Worm (Caenorhabditis elegans) whole organism, late embryonic: Measurements from ENCODE around the gene chtb-3.

ENCODE experiments used
- C08G9.2 ChIP-seq: sonication (generic microtip); optimal IDR thresholded peaks from 2 replicates; lab custom pipeline; 2016; ENCODE audit warnings: mild to moderate bottlenecking, missing genetic modification characterization, moderate library complexity, missing compliant biosample characterization
- C38D4.7 ChIP-seq: fragments of 200-800 bp; sonication (Bioruptor generic); optimal IDR thresholded peaks from 2 replicates; lab custom pipeline; 2018; ENCODE audit warnings: mild to moderate bottlenecking, missing genetic modification characterization, moderate library complexity, missing compliant biosample characterization
- F13H6.1 ChIP-seq: sonication (generic microtip); optimal IDR thresholded peaks from 2 replicates; lab custom pipeline; 2016; ENCODE audit warnings: missing genetic modification characterization, missing compliant biosample characterization
- K09A11.1 ChIP-seq: sonication (generic microtip); optimal IDR thresholded peaks from 2 replicates; lab custom pipeline; 2017; ENCODE audit warnings: antibody characterized with exemption, mild to moderate bottlenecking, missing genetic modification characterization, missing compliant biosample characterization; ENCODE audit not compliant: insufficient read depth
- ahr-1 ChIP-seq: sonication (generic microtip); optimal IDR thresholded peaks from 2 replicates; lab custom pipeline; 2016; ENCODE audit warnings: missing genetic modification characterization, missing compliant biosample characterization
- ceh-22 ChIP-seq: sonication (generic microtip); optimal IDR thresholded peaks from 2 replicates; lab custom pipeline; 2017; ENCODE audit warnings: missing biosample characterization, missing genetic modification characterization
- ceh-31 ChIP-seq: sonication (generic microtip); optimal IDR thresholded peaks from 2 replicates; lab custom pipeline; 2016; ENCODE audit warnings: missing genetic modification characterization, missing compliant biosample characterization
- ceh-34 ChIP-seq: sonication (generic microtip); optimal IDR thresholded peaks from 2 replicates; lab custom pipeline; 2016; ENCODE audit warnings: mild to moderate bottlenecking, missing genetic modification characterization, missing compliant biosample characterization
- ceh-45 ChIP-seq: fragments of 200-800 bp; sonication (Bioruptor generic); IDR thresholded peaks from 2 replicates; pipeline ENCODE4 v1.3.6; 2022; ENCODE audit warnings: missing genetic modification reagents, missing genetic modification characterization, missing compliant biosample characterization
- ceh-48 ChIP-seq: sonication (generic microtip); optimal IDR thresholded peaks from 2 replicates; lab custom pipeline; 2016; ENCODE audit warnings: missing genetic modification characterization, inconsistent platforms, missing compliant biosample characterization
- ceh-6 ChIP-seq: fragments of 200-800 bp; sonication (Bioruptor generic); optimal IDR thresholded peaks from 2 replicates; lab custom pipeline; 2018; ENCODE audit warnings: mild to moderate bottlenecking, missing genetic modification characterization, missing compliant biosample characterization
- dmd-4 ChIP-seq: sonication (generic microtip); optimal IDR thresholded peaks from 2 replicates; lab custom pipeline; 2016; ENCODE audit warnings: borderline replicate concordance, missing genetic modification characterization, missing compliant biosample characterization
- dve-1 ChIP-seq: sonication (generic microtip); optimal IDR thresholded peaks from 2 replicates; lab custom pipeline; 2017; ENCODE audit warnings: antibody characterized with exemption, mild to moderate bottlenecking, missing genetic modification characterization, missing compliant biosample characterization
- elt-4 ChIP-seq: sonication (generic microtip); optimal IDR thresholded peaks from 2 replicates; lab custom pipeline; 2016; ENCODE audit warnings: missing genetic modification characterization, missing compliant biosample characterization
- eyg-1 ChIP-seq: sonication (generic microtip); optimal IDR thresholded peaks from 2 replicates; lab custom pipeline; 2016; ENCODE audit warnings: missing genotype, missing genetic modification characterization, missing compliant biosample characterization
- hlh-13 ChIP-seq: fragments of 200-800 bp; sonication (Bioruptor generic); optimal IDR thresholded peaks from 2 replicates; lab custom pipeline; 2018; ENCODE audit warnings: mild to moderate bottlenecking, missing genetic modification characterization, missing compliant biosample characterization
- hlh-15 ChIP-seq: sonication (generic microtip); optimal IDR thresholded peaks from 2 replicates; lab custom pipeline; 2016; ENCODE audit warnings: missing genetic modification characterization, missing compliant biosample characterization
- hlh-30 ChIP-seq: sonication (generic microtip); optimal IDR thresholded peaks from 2 replicates; lab custom pipeline; 2017; ENCODE audit warnings: antibody characterized with exemption, missing genetic modification characterization, missing compliant biosample characterization; ENCODE audit not compliant: insufficient read depth
- lim-6 ChIP-seq: sonication (generic microtip); optimal IDR thresholded peaks from 2 replicates; lab custom pipeline; 2016; ENCODE audit warnings: missing genetic modification characterization, missing compliant biosample characterization
- lin-11 ChIP-seq: fragments of 200-800 bp; sonication (Bioruptor generic); optimal IDR thresholded peaks from 2 replicates; lab custom pipeline; 2018; ENCODE audit warnings: mild to moderate bottlenecking, missing genetic modification characterization, missing compliant biosample characterization
- mec-3 ChIP-seq: sonication (generic microtip); optimal IDR thresholded peaks from 2 replicates; lab custom pipeline; 2016; ENCODE audit warnings: borderline replicate concordance, missing genetic modification characterization, missing compliant biosample characterization
- nhr-11 ChIP-seq: fragments of 150-350 bp; optimal IDR thresholded peaks from 2 replicates; lab custom pipeline; 2014; ENCODE audit warnings: missing biosample characterization, missing genetic modification characterization
- npax-4 ChIP-seq: sonication (generic microtip); optimal IDR thresholded peaks from 2 replicates; lab custom pipeline; 2016; ENCODE audit warnings: missing genetic modification characterization, missing compliant biosample characterization
- odd-2 ChIP-seq: sonication (generic microtip); optimal IDR thresholded peaks from 2 replicates; lab custom pipeline; 2017; ENCODE audit warnings: antibody characterized with exemption, mild to moderate bottlenecking, missing genetic modification characterization, missing compliant biosample characterization
- pag-3 ChIP-seq: sonication (generic microtip); optimal IDR thresholded peaks from 2 replicates; lab custom pipeline; 2016; ENCODE audit warnings: missing compliant biosample characterization, missing genetic modification characterization, borderline replicate concordance
- pqm-1 ChIP-seq: sonication (generic microtip); optimal IDR thresholded peaks from 2 replicates; lab custom pipeline; 2016; ENCODE audit warnings: missing genetic modification characterization, missing compliant biosample characterization
- sdc-2 ChIP-seq: sonication (generic microtip); optimal IDR thresholded peaks from 2 replicates; lab custom pipeline; 2016; ENCODE audit warnings: missing genotype, missing genetic modification characterization, missing compliant biosample characterization
- syd-9 ChIP-seq: sonication (generic microtip); optimal IDR thresholded peaks from 2 replicates; lab custom pipeline; 2016; ENCODE audit warnings: mild to moderate bottlenecking, missing genetic modification characterization, moderate library complexity, missing compliant biosample characterization
- tbx-2 ChIP-seq: sonication (generic microtip); optimal IDR thresholded peaks from 2 replicates; lab custom pipeline; 2016; ENCODE audit warnings: missing genetic modification characterization, missing compliant biosample characterization
- tbx-7 ChIP-seq: sonication (generic microtip); optimal IDR thresholded peaks from 2 replicates; lab custom pipeline; 2016; ENCODE audit warnings: missing genotype, missing genetic modification characterization, missing compliant biosample characterization
- unc-42 ChIP-seq: sonication (generic microtip); optimal IDR thresholded peaks from 2 replicates; lab custom pipeline; 2016; ENCODE audit warnings: missing genotype, missing genetic modification characterization, missing compliant biosample characterization

Gene chtb-3

ce11 chrX:6360658-6361057, 41.2 kb upstream of the chtb-3 start, which contains the start of gene C03B1.14:
TSS of gene C03B1.14 (minus strand) at chrX:6360758.
- TF ChIP-seq npax-4 (tag; lab: Kevin White, UChicago) (no peak), dmd-4 (tag; lab: Kevin White, UChicago) (no peak)

ce11 chrX:6360077-6360476, 40.6 kb upstream of the chtb-3 start:
- TF ChIP-seq hlh-30 (tag; lab: Kevin White, UChicago) = no peak
- no peak for TF ChIP-seq pqm-1 (tag; lab: Kevin White, UChicago)
- no peak for TF ChIP-seq C38D4.7 (GFP tag; lab: Kevin White, UChicago)
- TF ChIP-seq hlh-15 (tag; lab: Kevin White, UChicago) = no peak

ce11 chrX:6357772-6358171, 38.3 kb upstream of the chtb-3 start, which contains the start of gene C03B1.10:
TSS of gene C03B1.10 (minus strand) at chrX:6357872.
- TF ChIP-seq odd-2 (tag; lab: Kevin White, UChicago) (no peak), eyg-1 (tag; lab: Kevin White, UChicago) (no peak), lim-6 (tag; lab: Kevin White, UChicago) (no peak), dve-1 (tag; lab: Kevin White, UChicago) (no peak), ceh-22 (no peak), ahr-1 (no peak), tbx-7 (tag; lab: Kevin White, UChicago) (no peak), F13H6.1 (tag; lab: Kevin White, UChicago) (no peak), nhr-11 (tag; lab: Kevin White, UChicago) (no peak), pag-3 (no peak), unc-42 (no peak), hlh-13 (no peak)

- no peak for TF ChIP-seq ceh-48 (tag; lab: Kevin White, UChicago)
- TF ChIP-seq ceh-34 (tag; lab: Kevin White, UChicago) = no peak
- TF ChIP-seq tbx-2 (tag; lab: Kevin White, UChicago) = no peak
- no peak for TF ChIP-seq elt-4 (tag; lab: Kevin White, UChicago)
- TF ChIP-seq eyg-1 (tag; lab: Kevin White, UChicago) = no peak
- TF ChIP-seq lin-11 (tag; lab: Kevin White, UChicago) = no peak
- no peak for TF ChIP-seq sdc-2 (tag; lab: Kevin White, UChicago)
These were observed 35.7 kb upstream of the chtb-3 start, which contains the start of gene C03B1.5 for ce11 chrX:6355030-6355635. TSS of gene C03B1.5 (plus strand) at chrX:6355585.

ce11 chrX:6353763-6354162, 34.3 kb upstream of the chtb-3 start:
- no peak for TF ChIP-seq mec-3

ce11 chrX:6350016-6350415, 30.6 kb upstream of the chtb-3 start, which contains the start of gene C03B1.6:
TSS of gene C03B1.6 (plus strand) at chrX:6350316.
- TF ChIP-seq K09A11.1 (no peak), pqm-1 (tag; lab: Kevin White, UChicago) (no peak), eyg-1 (tag; lab: Kevin White, UChicago) (no peak), mec-3 (no peak), C08G9.2 (tag; lab: Kevin White, UChicago) (no peak), ceh-22 (no peak), ceh-31 (tag; lab: Kevin White, UChicago) (no peak), ceh-45 (no peak), ceh-34 (tag; lab: Kevin White, UChicago) (no peak), ceh-6 (GFP tag; lab: Kevin White, UChicago) (no peak), ahr-1 (no peak), syd-9 (tag; lab: Kevin White, UChicago) (no peak)
